Worm (Caenorhabditis elegans) whole organism, young adult: ENCODE data around the gene alkb-7.
A peak's percentile ranks its signal among the peaks of the same experiment; 100 is the strongest.

Experiments
- B0019.2 ChIP-seq: fragments of 200-800 bp; sonication (Bioruptor generic); conservative IDR thresholded peaks from 2 replicates; pipeline ENCODE4 v1.3.6; 2022; ENCODE audit warnings: missing genetic modification reagents, missing genetic modification characterization, missing compliant biosample characterization
- B0336.3 ChIP-seq: fragments of 200-800 bp; sonication (Bioruptor generic); IDR thresholded peaks from 2 replicates; pipeline ENCODE4 v1.3.6; 2022; ENCODE audit warnings: missing genetic modification characterization, missing compliant biosample characterization
- C17E4.6 ChIP-seq: fragments of 200-800 bp; sonication (Bioruptor generic); IDR thresholded peaks from 2 replicates; pipeline ENCODE4 v1.3.6; 2022; ENCODE audit warnings: missing genetic modification reagents, missing genetic modification characterization, missing compliant biosample characterization
- F22D6.2 ChIP-seq: sonication (generic microtip); optimal IDR thresholded peaks from 2 replicates; lab custom pipeline; 2016; ENCODE audit warnings: mild to moderate bottlenecking, missing genetic modification characterization, missing compliant biosample characterization
- F23B12.7 ChIP-seq: sonication (generic microtip); optimal IDR thresholded peaks from 2 replicates; lab custom pipeline; 2017; ENCODE audit warnings: missing genetic modification characterization, mild to moderate bottlenecking, missing compliant biosample characterization, antibody characterized with exemption, moderate library complexity; ENCODE audit not compliant: insufficient read depth
- Y56A3A.18 ChIP-seq: fragments of 200-800 bp; sonication (Bioruptor generic); IDR thresholded peaks from 2 replicates; pipeline ENCODE4 v1.3.6; 2022; ENCODE audit warnings: missing genetic modification reagents, missing genetic modification characterization, missing compliant biosample characterization
- Y79H2A.3 ChIP-seq: fragments of 200-800 bp; sonication (Bioruptor generic); conservative IDR thresholded peaks from 2 replicates; pipeline ENCODE4 v1.3.6; 2022; ENCODE audit warnings: missing genetic modification reagents, missing genetic modification characterization, missing compliant biosample characterization
- ZK185.1 ChIP-seq: sonication (generic microtip); optimal IDR thresholded peaks from 2 replicates; lab custom pipeline; 2016; ENCODE audit warnings: mild to moderate bottlenecking, missing genetic modification characterization, missing compliant biosample characterization; ENCODE audit not compliant: poor library complexity, severe bottlenecking
- akir-1 ChIP-seq: fragments of 200-800 bp; sonication (Bioruptor generic); optimal IDR thresholded peaks from 2 replicates; lab custom pipeline; 2018; ENCODE audit warnings: mild to moderate bottlenecking, missing genetic modification characterization, moderate library complexity, missing compliant biosample characterization
- ama-1 ChIP-seq, 3 experiments: fragments of 150-350 bp in 1 of 3; sonication (generic microtip) in 2 of 3; optimal IDR thresholded peaks; 2 replicates each; lab custom pipeline; 2014 to 2018; ENCODE audit warnings: missing biosample characterization in 2 of 3, missing genetic modification characterization in 2 of 3, missing genetic modification reagents in 2 of 3
- aptf-3 ChIP-seq: fragments of 200-800 bp; sonication (Bioruptor generic); IDR thresholded peaks from 2 replicates; pipeline ENCODE4 v1.3.6; 2022; ENCODE audit warnings: missing genetic modification characterization, missing compliant biosample characterization
- athp-1 ChIP-seq: sonication (generic microtip); optimal IDR thresholded peaks from 2 replicates; lab custom pipeline; 2017; ENCODE audit warnings: mild to moderate bottlenecking, missing genetic modification characterization, missing compliant biosample characterization
- attf-5 ChIP-seq: fragments of 200-800 bp; sonication (Bioruptor generic); optimal IDR thresholded peaks from 2 replicates; lab custom pipeline; 2018; ENCODE audit warnings: mild to moderate bottlenecking, missing genetic modification characterization, missing compliant biosample characterization
- attf-6 ChIP-seq: fragments of 200-800 bp; sonication (Bioruptor generic); IDR thresholded peaks from 2 replicates; pipeline ENCODE4 v1.3.6; 2022; ENCODE audit warnings: missing genetic modification reagents, missing genetic modification characterization, missing compliant biosample characterization
- bed-1 ChIP-seq: fragments of 200-800 bp; sonication (Bioruptor generic); IDR thresholded peaks from 2 replicates; pipeline ENCODE4 v1.3.6; 2022; ENCODE audit warnings: missing genetic modification reagents, missing genetic modification characterization, missing compliant biosample characterization
- cebp-1 ChIP-seq, 2 experiments: fragments of 200-800 bp in 1 of 2; sonication (Bioruptor generic) in 1 of 2; sonication (generic microtip) in 1 of 2; IDR thresholded peaks in 1 of 2; optimal IDR thresholded peaks in 1 of 2; 2 replicates each; pipeline versions ENCODE4 v1.3.6 to Lab custom; 2017 to 2022; ENCODE audit warnings: missing compliant biosample characterization in 2 of 2, missing genetic modification characterization in 2 of 2, mild to moderate bottlenecking in 1 of 2, missing genetic modification reagents in 1 of 2, moderate library complexity in 1 of 2
- ceh-100 ChIP-seq: fragments of 200-800 bp; sonication (Bioruptor generic); IDR thresholded peaks from 2 replicates; pipeline ENCODE4 v1.3.6; 2022; ENCODE audit warnings: missing genetic modification reagents, missing genetic modification characterization, missing compliant biosample characterization
- ceh-27 ChIP-seq: fragments of 200-800 bp; sonication (Bioruptor generic); optimal IDR thresholded peaks from 2 replicates; lab custom pipeline; 2018; ENCODE audit warnings: mild to moderate bottlenecking, missing genetic modification characterization, moderate library complexity, missing compliant biosample characterization
- ceh-58 ChIP-seq: fragments of 200-800 bp; sonication (Bioruptor generic); IDR thresholded peaks from 2 replicates; pipeline ENCODE4 v1.3.6; 2022; ENCODE audit warnings: missing genetic modification characterization, missing compliant biosample characterization
- ceh-91 ChIP-seq: fragments of 200-800 bp; sonication (Bioruptor generic); IDR thresholded peaks from 2 replicates; pipeline ENCODE4 v1.3.6; 2022; ENCODE audit warnings: missing genetic modification reagents, missing genetic modification characterization, missing compliant biosample characterization
- chd-7 ChIP-seq: sonication (generic microtip); optimal IDR thresholded peaks from 2 replicates; lab custom pipeline; 2016; ENCODE audit warnings: mild to moderate bottlenecking, missing genetic modification characterization, moderate library complexity, missing compliant biosample characterization
- die-1 ChIP-seq: sonication (generic microtip); optimal IDR thresholded peaks from 2 replicates; lab custom pipeline; 2016; ENCODE audit warnings: missing genotype, mild to moderate bottlenecking, missing genetic modification characterization, missing compliant biosample characterization
- egrh-3 ChIP-seq: fragments of 200-800 bp; sonication (Bioruptor generic); IDR thresholded peaks from 2 replicates; pipeline ENCODE4 v1.3.6; 2022; ENCODE audit warnings: missing genetic modification reagents, missing genetic modification characterization, missing compliant biosample characterization
- ekl-4 ChIP-seq: fragments of 200-800 bp; sonication (Bioruptor generic); IDR thresholded peaks from 2 replicates; pipeline ENCODE4 v1.3.6; 2022; ENCODE audit warnings: missing genetic modification reagents, missing genetic modification characterization, missing compliant biosample characterization
- gei-17 ChIP-seq: fragments of 200-800 bp; sonication (Bioruptor generic); optimal IDR thresholded peaks from 2 replicates; lab custom pipeline; 2018; ENCODE audit warnings: mild to moderate bottlenecking, missing genetic modification characterization, missing compliant biosample characterization
- him-1 ChIP-seq: sonication (generic microtip); optimal IDR thresholded peaks from 2 replicates; lab custom pipeline; 2016; ENCODE audit warnings: missing genotype, missing genetic modification reagents, missing genetic modification characterization, missing compliant biosample characterization
- hlh-12 ChIP-seq: sonication (generic microtip); optimal IDR thresholded peaks from 2 replicates; lab custom pipeline; 2016; ENCODE audit warnings: missing genetic modification characterization, missing compliant biosample characterization
- hmg-20 ChIP-seq: fragments of 200-800 bp; sonication (Bioruptor generic); IDR thresholded peaks from 2 replicates; pipeline ENCODE4 v1.3.6; 2022; ENCODE audit warnings: missing genetic modification reagents, missing genetic modification characterization, missing compliant biosample characterization
- hsf-1 ChIP-seq: fragments of 200-800 bp; sonication (Bioruptor generic); IDR thresholded peaks from 2 replicates; pipeline ENCODE4 v1.3.6; 2022; ENCODE audit warnings: missing genetic modification reagents, missing genetic modification characterization, missing compliant biosample characterization
- let-607 ChIP-seq, 2 experiments: fragments of 200-800 bp in 1 of 2; sonication (Bioruptor generic) in 1 of 2; sonication (generic microtip) in 1 of 2; optimal IDR thresholded peaks; 2 replicates each; lab custom pipeline; 2016 to 2018; ENCODE audit warnings: mild to moderate bottlenecking in 2 of 2, missing compliant biosample characterization in 2 of 2, missing genetic modification characterization in 2 of 2, moderate library complexity in 2 of 2, missing genotype in 1 of 2
- lir-1 ChIP-seq: fragments of 200-800 bp; sonication (Bioruptor generic); conservative IDR thresholded peaks from 2 replicates; pipeline ENCODE4 v1.3.6; 2022; ENCODE audit warnings: missing genetic modification reagents, missing genetic modification characterization, missing compliant biosample characterization
- madf-10 ChIP-seq: sonication (generic microtip); optimal IDR thresholded peaks from 2 replicates; lab custom pipeline; 2016; ENCODE audit warnings: mild to moderate bottlenecking, missing genetic modification characterization, missing compliant biosample characterization
- madf-8 ChIP-seq: fragments of 200-800 bp; sonication (Bioruptor generic); conservative IDR thresholded peaks from 2 replicates; pipeline ENCODE4 v1.3.6; 2022; ENCODE audit warnings: missing genetic modification reagents, missing genetic modification characterization, missing compliant biosample characterization
- mxl-1 ChIP-seq: sonication (generic microtip); optimal IDR thresholded peaks from 2 replicates; lab custom pipeline; 2016; ENCODE audit warnings: missing genetic modification characterization, missing compliant biosample characterization
- nfyb-1 ChIP-seq: fragments of 200-800 bp; sonication (Bioruptor generic); IDR thresholded peaks from 2 replicates; pipeline ENCODE4 v1.3.6; 2022; ENCODE audit warnings: missing genetic modification reagents, missing genetic modification characterization, missing compliant biosample characterization
- nhr-120 ChIP-seq: fragments of 200-800 bp; sonication (Bioruptor generic); IDR thresholded peaks from 2 replicates; pipeline ENCODE4 v1.3.6; 2022; ENCODE audit warnings: missing genetic modification characterization, missing compliant biosample characterization
- nhr-179 ChIP-seq: sonication (generic microtip); optimal IDR thresholded peaks from 2 replicates; lab custom pipeline; 2016; ENCODE audit warnings: mild to moderate bottlenecking, missing genetic modification characterization, missing compliant biosample characterization
- nhr-27 ChIP-seq: fragments of 200-800 bp; sonication (Bioruptor generic); optimal IDR thresholded peaks from 2 replicates; lab custom pipeline; 2018; ENCODE audit warnings: mild to moderate bottlenecking, missing genetic modification characterization, moderate library complexity, missing compliant biosample characterization
- nhr-90 ChIP-seq: sonication (generic microtip); optimal IDR thresholded peaks from 2 replicates; lab custom pipeline; 2016; ENCODE audit warnings: missing genotype, mild to moderate bottlenecking, missing genetic modification characterization, missing compliant biosample characterization
- rec-8 ChIP-seq, 2 experiments: sonication (generic microtip); optimal IDR thresholded peaks; 2 replicates each; lab custom pipeline; 2016; ENCODE audit warnings: mild to moderate bottlenecking in 2 of 2, missing genetic modification characterization in 2 of 2, missing genetic modification reagents in 2 of 2, missing genotype in 2 of 2, missing biosample characterization in 1 of 2, missing compliant biosample characterization in 1 of 2, moderate library complexity in 1 of 2
- rpc-1 ChIP-seq, 2 experiments: fragments of 150-350 bp in 1 of 2; sonication (generic microtip) in 1 of 2; optimal IDR thresholded peaks; 2 replicates each; lab custom pipeline; 2014 to 2018; ENCODE audit warnings: missing biosample characterization in 1 of 2, missing genetic modification characterization in 1 of 2, missing genetic modification reagents in 1 of 2, missing genotype in 1 of 2
- sdz-38 ChIP-seq: sonication (generic microtip); optimal IDR thresholded peaks from 2 replicates; lab custom pipeline; 2016; ENCODE audit warnings: missing genotype, missing genetic modification characterization, missing compliant biosample characterization
- sea-2 ChIP-seq: fragments of 200-800 bp; sonication (Bioruptor generic); IDR thresholded peaks from 2 replicates; pipeline ENCODE4 v1.3.6; 2022; ENCODE audit warnings: missing genetic modification characterization, missing compliant biosample characterization
- somi-1 ChIP-seq: fragments of 200-800 bp; sonication (Bioruptor generic); optimal IDR thresholded peaks from 2 replicates; lab custom pipeline; 2018; ENCODE audit warnings: mild to moderate bottlenecking, missing genetic modification characterization, missing compliant biosample characterization
- tbx-9 ChIP-seq: sonication (generic microtip); optimal IDR thresholded peaks from 2 replicates; lab custom pipeline; 2016; ENCODE audit warnings: borderline replicate concordance, missing genetic modification characterization, inconsistent platforms, missing compliant biosample characterization
- unc-130 ChIP-seq: sonication (generic microtip); optimal IDR thresholded peaks from 2 replicates; lab custom pipeline; 2016; ENCODE audit warnings: missing genetic modification reagents, missing genetic modification characterization, missing compliant biosample characterization
- ztf-26 ChIP-seq: sonication (generic microtip); optimal IDR thresholded peaks from 2 replicates; lab custom pipeline; 2017; ENCODE audit warnings: missing genetic modification characterization, missing compliant biosample characterization
- ztf-6 ChIP-seq: fragments of 200-800 bp; sonication (Bioruptor generic); IDR thresholded peaks from 2 replicates; pipeline ENCODE4 v1.3.6; 2022; ENCODE audit warnings: missing genetic modification reagents, missing genetic modification characterization, missing compliant biosample characterization

The alkb-7 gene

ce11 chrII:12736579-12736978 lies 51.4 kb downstream of the alkb-7 start, which contains the start of gene snrp-200 (continued):
- TF ChIP-seq ceh-100 (GFP tag; lab: Robert Waterston, UW) (peak; percentile 56; the same call in 1 of the 2 replicates), unc-130 (GFP tag; lab: Kevin White, UChicago) (no peak), C17E4.6 (no peak; the same call in 1 of the 2 replicates), Y56A3A.18 (GFP tag; lab: Robert Waterston, UW) (peak; percentile 58; the same call in 1 of the 2 replicates), F22D6.2 (tag; lab: Kevin White, UChicago) (no peak), attf-6 (GFP tag; lab: Robert Waterston, UW) (peak; percentile 68; the same call in 1 of the 2 replicates), mxl-1 (tag; lab: Kevin White, UChicago) (no peak), hlh-12 (no peak), madf-10 (tag; lab: Kevin White, UChicago) (no peak), tbx-9 (no peak), cebp-1 (GFP tag; IDR thresholded peaks at IDR 0.05; lab: Robert Waterston, UW) (no peak), cebp-1 (tag; optimal IDR thresholded peaks at IDR 0.05; lab: Kevin White, UChicago) (peak; percentile 13), egrh-3 (GFP tag; lab: Robert Waterston, UW) (no peak), let-607 (tag; optimal IDR thresholded peaks at IDR 0.05; lab: Kevin White, UChicago) (no peak), madf-8 (GFP tag; lab: Robert Waterston, UW) (no peak), nhr-27 (tag; lab: Kevin White, UChicago) (no peak), sea-2 (no peak), nfyb-1 (GFP tag; lab: Robert Waterston, UW) (peak; percentile 45; the same call in 1 of the 2 replicates), B0019.2 (no peak), nhr-120 (GFP tag; lab: Robert Waterston, UW) (no peak), ceh-58 (GFP tag; lab: Robert Waterston, UW) (no peak), B0336.3 (peak; percentile 87), rpc-1 (optimal IDR thresholded peaks at IDR 0.05; lab: Kevin White, UChicago) (no peak), rpc-1 (tag; optimal IDR thresholded peaks at IDR 0.05; lab: Kevin White, UChicago) (no peak), F23B12.7 (tag; lab: Kevin White, UChicago) (no peak), attf-5 (GFP tag; lab: Kevin White, UChicago) (no peak), bed-1 (GFP tag; lab: Robert Waterston, UW) (no peak), Y79H2A.3 (GFP tag; lab: Robert Waterston, UW) (no peak), aptf-3 (GFP tag; lab: Robert Waterston, UW) (no peak), ceh-27 (GFP tag; lab: Kevin White, UChicago) (no peak), ztf-6 (GFP tag; lab: Robert Waterston, UW) (no peak), sdz-38 (tag; lab: Kevin White, UChicago) (no peak), athp-1 (tag; lab: Kevin White, UChicago) (peak; percentile 74), ztf-26 (tag; lab: Kevin White, UChicago) (no peak), hsf-1 (GFP tag; lab: Robert Waterston, UW) (peak; percentile 84), nhr-90 (tag; lab: Kevin White, UChicago) (no peak), die-1 (tag; lab: Kevin White, UChicago) (no peak), him-1 (tag; lab: Kevin White, UChicago) (no peak), gei-17 (GFP tag; lab: Kevin White, UChicago) (no peak), ceh-91 (GFP tag; lab: Robert Waterston, UW) (no peak), ekl-4 (peak; percentile 85), ama-1 (optimal IDR thresholded peaks at IDR 0.05; lab: Kevin White, UChicago) (no peak), ama-1 (GFP tag; optimal IDR thresholded peaks at IDR 0.05; lab: Kevin White, UChicago) (peak in 1 of 2 experiments; percentile 35), rec-8 (tag; optimal IDR thresholded peaks at IDR 0.05; lab: Kevin White, UChicago) (no peak), chd-7 (peak; percentile 72), hmg-20 (GFP tag; lab: Robert Waterston, UW) (0 out of 2 replicates have a peak, but pooled peaks have one; percentile 7), ZK185.1 (no peak), somi-1 (GFP tag; lab: Kevin White, UChicago) (no peak), nhr-179 (tag; lab: Kevin White, UChicago) (no peak), lir-1 (no peak), akir-1 (GFP tag; lab: Kevin White, UChicago) (no peak)
